Worm (Caenorhabditis elegans) whole organism, young adult: ENCODE measurements around the gene tex-2.
A peak's percentile ranks its signal among the peaks of the same experiment; 100 is the strongest.

Experiments
- B0261.1 ChIP-seq: sonication (generic microtip); optimal IDR thresholded peaks from 2 replicates; lab custom pipeline; 2016; ENCODE audit warnings: mild to moderate bottlenecking, missing genetic modification characterization, moderate library complexity, missing compliant biosample characterization
- C06A6.2 ChIP-seq: fragments of 200-800 bp; sonication (Bioruptor generic); conservative IDR thresholded peaks from 2 replicates; pipeline ENCODE4 v1.3.6; 2022; ENCODE audit warnings: missing genetic modification characterization, missing compliant biosample characterization
- F23B12.7 ChIP-seq: sonication (generic microtip); optimal IDR thresholded peaks from 2 replicates; lab custom pipeline; 2017; ENCODE audit warnings: missing genetic modification characterization, mild to moderate bottlenecking, missing compliant biosample characterization, antibody characterized with exemption, moderate library complexity; ENCODE audit not compliant: insufficient read depth
- F39B2.1 ChIP-seq: fragments of 200-800 bp; sonication (Bioruptor generic); IDR thresholded peaks from 2 replicates; pipeline ENCODE4 v1.3.6; 2022; ENCODE audit warnings: missing genetic modification reagents, missing genetic modification characterization, missing compliant biosample characterization
- F55B11.4 ChIP-seq: sonication (generic microtip); optimal IDR thresholded peaks from 2 replicates; lab custom pipeline; 2016; ENCODE audit warnings: missing compliant biosample characterization, missing genetic modification characterization, borderline replicate concordance; ENCODE audit not compliant: insufficient read depth
- F57C9.4 ChIP-seq: sonication (generic microtip); optimal IDR thresholded peaks from 2 replicates; lab custom pipeline; 2017; ENCODE audit warnings: mild to moderate bottlenecking, missing genetic modification characterization, missing compliant biosample characterization
- aptf-2 ChIP-seq: fragments of 200-800 bp; sonication (Bioruptor generic); conservative IDR thresholded peaks from 2 replicates; pipeline ENCODE4 v1.3.6; 2022; ENCODE audit warnings: missing genetic modification reagents, missing genetic modification characterization, missing compliant biosample characterization
- bed-1 ChIP-seq: fragments of 200-800 bp; sonication (Bioruptor generic); IDR thresholded peaks from 2 replicates; pipeline ENCODE4 v1.3.6; 2022; ENCODE audit warnings: missing genetic modification reagents, missing genetic modification characterization, missing compliant biosample characterization
- ceh-100 ChIP-seq: fragments of 200-800 bp; sonication (Bioruptor generic); IDR thresholded peaks from 2 replicates; pipeline ENCODE4 v1.3.6; 2022; ENCODE audit warnings: missing genetic modification reagents, missing genetic modification characterization, missing compliant biosample characterization
- ceh-40 ChIP-seq: fragments of 200-800 bp; sonication (Bioruptor generic); IDR thresholded peaks from 2 replicates; pipeline ENCODE4 v1.3.6; 2022; ENCODE audit warnings: missing genetic modification characterization, missing compliant biosample characterization
- ceh-58 ChIP-seq: fragments of 200-800 bp; sonication (Bioruptor generic); IDR thresholded peaks from 2 replicates; pipeline ENCODE4 v1.3.6; 2022; ENCODE audit warnings: missing genetic modification characterization, missing compliant biosample characterization
- die-1 ChIP-seq: sonication (generic microtip); optimal IDR thresholded peaks from 2 replicates; lab custom pipeline; 2016; ENCODE audit warnings: missing genotype, mild to moderate bottlenecking, missing genetic modification characterization, missing compliant biosample characterization
- dpff-1 ChIP-seq: sonication (generic microtip); optimal IDR thresholded peaks from 2 replicates; lab custom pipeline; 2017; ENCODE audit warnings: mild to moderate bottlenecking, missing genetic modification characterization, missing compliant biosample characterization
- dpl-1 ChIP-seq: fragments of 150-350 bp; optimal IDR thresholded peaks from 2 replicates; lab custom pipeline; 2014; ENCODE audit warnings: missing biosample characterization, missing genetic modification reagents, missing genetic modification characterization
- efl-1 ChIP-seq: fragments of 150-350 bp; optimal IDR thresholded peaks from 2 replicates; lab custom pipeline; 2014; ENCODE audit warnings: missing biosample characterization, missing genetic modification reagents, missing genetic modification characterization
- egl-44 ChIP-seq: fragments of 200-800 bp; sonication (Bioruptor generic); IDR thresholded peaks from 2 replicates; pipeline ENCODE4 v1.3.6; 2022; ENCODE audit warnings: missing genetic modification reagents, missing genetic modification characterization, missing compliant biosample characterization
- egrh-3 ChIP-seq: fragments of 200-800 bp; sonication (Bioruptor generic); IDR thresholded peaks from 2 replicates; pipeline ENCODE4 v1.3.6; 2022; ENCODE audit warnings: missing genetic modification reagents, missing genetic modification characterization, missing compliant biosample characterization
- gei-17 ChIP-seq: fragments of 200-800 bp; sonication (Bioruptor generic); optimal IDR thresholded peaks from 2 replicates; lab custom pipeline; 2018; ENCODE audit warnings: mild to moderate bottlenecking, missing genetic modification characterization, missing compliant biosample characterization
- lag-1 ChIP-seq: fragments of 200-800 bp; sonication (Bioruptor generic); IDR thresholded peaks from 2 replicates; pipeline ENCODE4 v1.3.6; 2022; ENCODE audit warnings: missing genetic modification reagents, missing genetic modification characterization, missing compliant biosample characterization
- lin-40 ChIP-seq: sonication (generic microtip); optimal IDR thresholded peaks from 2 replicates; lab custom pipeline; 2016; ENCODE audit warnings: missing genetic modification characterization, mild to moderate bottlenecking, missing compliant biosample characterization, missing genotype, missing genetic modification reagents
- lsy-27 ChIP-seq: sonication (generic microtip); optimal IDR thresholded peaks from 2 replicates; lab custom pipeline; 2017; ENCODE audit warnings: missing genetic modification characterization, mild to moderate bottlenecking, missing compliant biosample characterization, antibody characterized with exemption, missing genotype, borderline replicate concordance; ENCODE audit not compliant: insufficient read depth
- mes-4 ChIP-seq: sonication (generic microtip); optimal IDR thresholded peaks from 2 replicates; lab custom pipeline; 2016; ENCODE audit warnings: missing genotype, missing genetic modification characterization, missing compliant biosample characterization
- nfya-1 ChIP-seq: sonication (generic microtip); optimal IDR thresholded peaks from 2 replicates; lab custom pipeline; 2017; ENCODE audit warnings: antibody characterized with exemption, missing compliant biosample characterization, missing genetic modification characterization, borderline replicate concordance; ENCODE audit not compliant: insufficient read depth
- pha-4 ChIP-seq: fragments of 150-350 bp; sonication (generic microtip); optimal IDR thresholded peaks from 2 replicates; lab custom pipeline; 2014; ENCODE audit warnings: missing biosample characterization, missing genetic modification reagents, missing genetic modification characterization
- rcor-1 ChIP-seq: fragments of 200-800 bp; sonication (Bioruptor generic); IDR thresholded peaks from 2 replicates; pipeline ENCODE4 v1.3.6; 2022; ENCODE audit warnings: missing genetic modification reagents, missing genetic modification characterization, missing compliant biosample characterization
- repo-1 ChIP-seq: sonication (generic microtip); optimal IDR thresholded peaks from 2 replicates; lab custom pipeline; 2017; ENCODE audit warnings: mild to moderate bottlenecking, missing genetic modification characterization, missing compliant biosample characterization
- sdz-38 ChIP-seq: sonication (generic microtip); optimal IDR thresholded peaks from 2 replicates; lab custom pipeline; 2016; ENCODE audit warnings: missing genotype, missing genetic modification characterization, missing compliant biosample characterization
- snpc-4 ChIP-seq, 5 experiments: fragments of 150-350 bp in 1 of 5; sonication (generic microtip) in 4 of 5; optimal IDR thresholded peaks; 2 replicates each; lab custom pipeline; 2014 to 2018; ENCODE audit warnings: missing genetic modification characterization in 5 of 5, missing biosample characterization in 3 of 5, antibody characterized with exemption in 2 of 5, mild to moderate bottlenecking in 2 of 5, missing compliant biosample characterization in 2 of 5, missing genotype in 2 of 5, moderate library complexity in 2 of 5, missing genetic modification reagents in 1 of 5
- somi-1 ChIP-seq: fragments of 200-800 bp; sonication (Bioruptor generic); optimal IDR thresholded peaks from 2 replicates; lab custom pipeline; 2018; ENCODE audit warnings: mild to moderate bottlenecking, missing genetic modification characterization, missing compliant biosample characterization
- sptf-2 ChIP-seq: fragments of 200-800 bp; sonication (Bioruptor generic); optimal IDR thresholded peaks from 2 replicates; lab custom pipeline; 2018; ENCODE audit warnings: mild to moderate bottlenecking, missing genetic modification characterization, missing compliant biosample characterization
- unc-130 ChIP-seq: sonication (generic microtip); optimal IDR thresholded peaks from 2 replicates; lab custom pipeline; 2016; ENCODE audit warnings: missing genetic modification reagents, missing genetic modification characterization, missing compliant biosample characterization
- zfh-2 ChIP-seq: fragments of 200-800 bp; sonication (Bioruptor generic); conservative IDR thresholded peaks from 2 replicates; pipeline ENCODE4 v1.3.6; 2022; ENCODE audit warnings: missing genetic modification reagents, missing genetic modification characterization, missing compliant biosample characterization
- zim-3 ChIP-seq: sonication (generic microtip); optimal IDR thresholded peaks from 2 replicates; lab custom pipeline; 2017; ENCODE audit warnings: mild to moderate bottlenecking, missing genetic modification characterization, moderate library complexity, missing compliant biosample characterization
- ztf-26 ChIP-seq: sonication (generic microtip); optimal IDR thresholded peaks from 2 replicates; lab custom pipeline; 2017; ENCODE audit warnings: missing genetic modification characterization, missing compliant biosample characterization
- ztf-3 ChIP-seq: fragments of 200-800 bp; sonication (Bioruptor generic); optimal IDR thresholded peaks from 2 replicates; lab custom pipeline; 2018; ENCODE audit warnings: mild to moderate bottlenecking, missing genetic modification characterization, missing compliant biosample characterization

tex-2 gene

DNA sequence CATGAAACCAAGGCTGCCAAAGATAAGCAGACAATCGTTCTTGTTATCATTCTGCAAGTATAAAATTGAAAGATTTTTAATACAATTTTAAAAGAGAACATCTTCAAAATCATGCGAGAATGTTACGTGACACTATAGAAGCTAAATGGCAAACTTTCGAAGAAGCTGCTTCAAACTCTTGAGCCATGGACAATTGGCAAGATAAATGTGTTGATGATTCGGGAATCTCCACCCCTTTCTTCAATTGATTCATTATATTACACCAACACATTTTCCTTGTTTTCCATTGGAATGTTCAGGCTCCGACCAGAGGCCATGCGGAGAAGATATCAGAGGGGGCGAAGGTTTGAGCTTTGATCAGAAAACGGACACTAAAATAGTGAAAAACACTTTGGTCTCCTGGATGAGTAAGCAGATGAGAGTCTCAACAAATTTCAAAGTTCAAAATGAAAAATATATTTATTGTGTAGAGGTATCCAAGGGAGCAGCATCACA lies 32.3 kb downstream of the tex-2 start, which contains the start of gene lec-5:
Gene lec-5, minus strand, starts transcription at position 51 of the 495 bp plus-strand sequence.
- TF ChIP-seq F55B11.4 (no peak), mes-4 (no peak), ztf-26 (tag; lab: Kevin White, UChicago) (no peak), dpl-1 (GFP tag; lab: Kevin White, UChicago) (no peak), somi-1 (no peak), die-1 (tag; lab: Kevin White, UChicago) (no peak), B0261.1 (tag; lab: Kevin White, UChicago) (no peak), lin-40 (tag; lab: Kevin White, UChicago) (no peak), lsy-27 (tag; lab: Kevin White, UChicago) (no peak), efl-1 (GFP tag; lab: Kevin White, UChicago) (no peak), F23B12.7 (no peak), egl-44 (GFP tag; lab: Robert Waterston, UW) (no peak), sdz-38 (no peak), snpc-4 (GFP tag; optimal IDR thresholded peaks at IDR 0.05; lab: Kevin White, UChicago) (no peak), snpc-4 (tag; optimal IDR thresholded peaks at IDR 0.05; lab: Kevin White, UChicago) (no peak), F39B2.1 (GFP tag; lab: Robert Waterston, UW) (no peak)

ce11 chrII:5839227-5839626 lies 34.2 kb downstream of the tex-2 start, which contains the start of gene ZK1248.19:
ZK1248.19 (minus strand) TSS chrII:5839414.
- no peak for TF ChIP-seq unc-130 (GFP tag; lab: Kevin White, UChicago)
- TF ChIP-seq rcor-1 (GFP tag; lab: Robert Waterston, UW): peak; percentile 70; the same call in 1 of the 2 replicates
- no peak for TF ChIP-seq efl-1 (GFP tag; lab: Kevin White, UChicago)
- no peak for TF ChIP-seq lag-1
- TF ChIP-seq ztf-3 (GFP tag; lab: Kevin White, UChicago): no peak
- no peak for TF ChIP-seq ceh-40 (GFP tag; lab: Robert Waterston, UW)
- no peak for TF ChIP-seq nfya-1 (tag; lab: Kevin White, UChicago)
- no peak for TF ChIP-seq snpc-4 (GFP tag; optimal IDR thresholded peaks at IDR 0.05; lab: Kevin White, UChicago)
- TF ChIP-seq snpc-4 (tag; optimal IDR thresholded peaks at IDR 0.05; lab: Kevin White, UChicago): peak in 1 of 4 experiments; percentile 26
- no peak for TF ChIP-seq egrh-3 (GFP tag; lab: Robert Waterston, UW)
- no peak for TF ChIP-seq repo-1 (tag; lab: Kevin White, UChicago)
- TF ChIP-seq ceh-58: no peak
- TF ChIP-seq zim-3 (tag; lab: Kevin White, UChicago): no peak
- no peak for TF ChIP-seq bed-1 (GFP tag; lab: Robert Waterston, UW)
- TF ChIP-seq dpff-1 (tag; lab: Kevin White, UChicago): no peak
- TF ChIP-seq sptf-2 (GFP tag; lab: Kevin White, UChicago): no peak
- no peak for TF ChIP-seq pha-4
- TF ChIP-seq ceh-100: peak; percentile 52; the same call in 1 of the 2 replicates
- no peak for TF ChIP-seq zfh-2 (GFP tag; lab: Robert Waterston, UW)

DNA sequence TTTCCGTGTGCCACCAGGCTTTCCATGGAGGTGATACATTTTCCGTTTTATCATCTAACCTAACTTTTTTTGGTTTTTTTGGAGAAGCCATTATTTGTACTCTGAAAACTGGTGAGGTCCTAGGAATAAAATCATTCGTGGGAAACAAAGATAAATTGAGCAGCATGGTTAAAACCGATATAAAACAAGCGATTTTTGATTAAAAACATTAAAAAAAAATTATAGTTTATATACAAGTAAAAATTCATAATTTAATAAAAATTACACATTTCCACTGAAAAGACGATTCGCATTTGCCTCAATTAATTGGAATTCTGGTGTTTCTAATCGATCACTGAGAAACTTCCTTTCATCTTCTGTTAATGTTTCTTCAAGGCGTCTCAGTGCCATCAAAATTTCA lies 35.0 kb downstream of the tex-2 start, which contains the start of gene ZK1248.15:
Gene ZK1248.15, minus strand, starts transcription at position 101 of the 400 bp plus-strand sequence.
- TF ChIP-seq sdz-38 (no peak), somi-1 (no peak), F57C9.4 (no peak), C06A6.2 (GFP tag; lab: Robert Waterston, UW) (no peak), gei-17 (GFP tag; lab: Kevin White, UChicago) (no peak), aptf-2 (GFP tag; lab: Robert Waterston, UW) (no peak)
